Worm (Caenorhabditis elegans): ENCODE measurements around the gene Y67H2A.10.

The Y67H2A.10 gene

ce11 chrIV:13318773-13319172, 29.5 kb upstream of the Y67H2A.10 start (continued):
- TF ChIP-seq F10E7.11 (tag; optimal IDR thresholded peaks at IDR 0.05) (no peak), sptf-2 (GFP tag; optimal IDR thresholded peaks at IDR 0.05) (no peak), F37B4.10 (GFP tag; IDR thresholded peaks at IDR 0.05) (no peak), zfh-2 (GFP tag; conservative IDR thresholded peaks at IDR 0.05) (no peak), madf-8 (GFP tag; conservative IDR thresholded peaks at IDR 0.05) (no peak), Y67H2A.10 (GFP tag; conservative IDR thresholded peaks at IDR 0.05) (no peak), sea-2 (GFP tag; IDR thresholded peaks at IDR 0.05) (no peak), snpc-1.3 (tag; optimal IDR thresholded peaks at IDR 0.05; ENCODE audit: insufficient read depth) (peak; percentile 3), mcd-1 (GFP tag; IDR thresholded peaks at IDR 0.05) (peak; percentile 46), akir-1 (GFP tag; optimal IDR thresholded peaks at IDR 0.05) (no peak), zim-3 (tag; optimal IDR thresholded peaks at IDR 0.05) (no peak), lin-35 (GFP tag; optimal IDR thresholded peaks at IDR 0.05) (no peak), bed-1 (GFP tag; IDR thresholded peaks at IDR 0.05) (no peak), aptf-3 (GFP tag; IDR thresholded peaks at IDR 0.05) (no peak), somi-1 (GFP tag; optimal IDR thresholded peaks at IDR 0.05) (no peak), C17E4.6 (GFP tag; IDR thresholded peaks at IDR 0.05) (no peak), Y95B8A.8 (GFP tag; IDR thresholded peaks at IDR 0.05) (no peak), lsy-27 (tag; optimal IDR thresholded peaks at IDR 0.05; ENCODE audit: borderline replicate concordance, insufficient read depth) (no peak), F22D6.2 (tag; optimal IDR thresholded peaks at IDR 0.05) (no peak), dox-1 (GFP tag; IDR thresholded peaks at IDR 0.05) (no peak), lin-26 (GFP tag; IDR thresholded peaks at IDR 0.05) (peak; percentile 65; the same call in 1 of the 2 replicates), hlh-12 (tag; optimal IDR thresholded peaks at IDR 0.05) (no peak), athp-1 (tag; optimal IDR thresholded peaks at IDR 0.05) (peak; percentile 61), nfyb-1 (GFP tag; IDR thresholded peaks at IDR 0.05) (peak; percentile 82), B0035.1 (tag; optimal IDR thresholded peaks at IDR 0.05) (no peak), madf-3 (GFP tag; IDR thresholded peaks at IDR 0.05) (no peak), ceh-27 (GFP tag; optimal IDR thresholded peaks at IDR 0.05) (no peak), ztf-3 (GFP tag; optimal IDR thresholded peaks at IDR 0.05) (peak; percentile 30), Y53F4B.3 (GFP tag; IDR thresholded peaks at IDR 0.05) (no peak), F23B12.7 (tag; optimal IDR thresholded peaks at IDR 0.05; ENCODE audit: insufficient read depth) (peak; percentile 80), sdz-38 (tag; optimal IDR thresholded peaks at IDR 0.05) (no peak), nhr-120 (GFP tag; IDR thresholded peaks at IDR 0.05) (no peak), xnd-1 (tag; optimal IDR thresholded peaks at IDR 0.05) (no peak), die-1 (tag; optimal IDR thresholded peaks at IDR 0.05) (peak; percentile 48), B0336.3 (GFP tag; IDR thresholded peaks at IDR 0.05) (peak; percentile 80), nfya-2 (GFP tag; IDR thresholded peaks at IDR 0.05) (no peak), nhr-27 (tag; optimal IDR thresholded peaks at IDR 0.05) (no peak), ceh-91 (GFP tag; IDR thresholded peaks at IDR 0.05) (no peak), hmg-1.2 (GFP tag; IDR thresholded peaks at IDR 0.05) (peak; percentile 10; the same call in 1 of the 2 replicates), mel-28 (tag; optimal IDR thresholded peaks at IDR 0.05; ENCODE audit: borderline replicate concordance) (no peak), madf-6 (GFP tag; IDR thresholded peaks at IDR 0.05) (peak; percentile 52), unc-62 (GFP tag; optimal IDR thresholded peaks at IDR 0.05) (no peak), let-526 (GFP tag; IDR thresholded peaks at IDR 0.05) (0 out of 2 replicates have a peak, but pooled peaks have one; percentile 26), dpl-1 (GFP tag; optimal IDR thresholded peaks at IDR 0.05) (no peak), unc-130 (GFP tag; optimal IDR thresholded peaks at IDR 0.05) (no peak), F57A8.1 (GFP tag; optimal IDR thresholded peaks at IDR 0.05) (no peak), egl-44 (GFP tag; IDR thresholded peaks at IDR 0.05) (0 out of 2 replicates have a peak, but pooled peaks have one; percentile 49), ceh-58 (GFP tag; IDR thresholded peaks at IDR 0.05) (no peak), ztf-22 (GFP tag; optimal IDR thresholded peaks at IDR 0.05) (peak; percentile 46)

All from whole organism, young adult.